Worm (Caenorhabditis elegans) whole organism, young adult: ENCODE measurements around the gene Y38F1A.2.

Experiments used
- F22D6.2 ChIP-seq: sonication (generic microtip); optimal IDR thresholded peaks from 2 replicates; lab custom pipeline; 2016; ENCODE audit warnings: mild to moderate bottlenecking, missing genetic modification characterization, missing compliant biosample characterization
- F39B2.1 ChIP-seq: fragments of 200-800 bp; sonication (Bioruptor generic); IDR thresholded peaks from 2 replicates; pipeline ENCODE4 v1.3.6; 2022; ENCODE audit warnings: missing genetic modification reagents, missing genetic modification characterization, missing compliant biosample characterization
- K11D2.4 ChIP-seq: fragments of 200-800 bp; sonication (Bioruptor generic); IDR thresholded peaks from 2 replicates; pipeline ENCODE4 v1.3.6; 2022; ENCODE audit warnings: missing genetic modification reagents, missing genetic modification characterization, missing compliant biosample characterization
- K12H6.12 ChIP-seq: fragments of 200-800 bp; sonication (Bioruptor generic); optimal IDR thresholded peaks from 2 replicates; lab custom pipeline; 2018; ENCODE audit warnings: mild to moderate bottlenecking, missing genetic modification characterization, missing compliant biosample characterization
- ZK185.1 ChIP-seq: sonication (generic microtip); optimal IDR thresholded peaks from 2 replicates; lab custom pipeline; 2016; ENCODE audit warnings: mild to moderate bottlenecking, missing genetic modification characterization, missing compliant biosample characterization; ENCODE audit not compliant: poor library complexity, severe bottlenecking
- gei-17 ChIP-seq: fragments of 200-800 bp; sonication (Bioruptor generic); optimal IDR thresholded peaks from 2 replicates; lab custom pipeline; 2018; ENCODE audit warnings: mild to moderate bottlenecking, missing genetic modification characterization, missing compliant biosample characterization
- let-526 ChIP-seq: fragments of 200-800 bp; sonication (Bioruptor generic); IDR thresholded peaks from 2 replicates; pipeline ENCODE4 v1.3.6; 2022; ENCODE audit warnings: missing genetic modification reagents, missing genetic modification characterization, missing compliant biosample characterization
- sea-2 ChIP-seq: fragments of 200-800 bp; sonication (Bioruptor generic); IDR thresholded peaks from 2 replicates; pipeline ENCODE4 v1.3.6; 2022; ENCODE audit warnings: missing genetic modification characterization, missing compliant biosample characterization

- no peak for TF ChIP-seq F22D6.2 (tag; lab: Kevin White, UChicago)
- TF ChIP-seq gei-17 = no peak
- no peak for TF ChIP-seq F39B2.1 (GFP tag; lab: Robert Waterston, UW)
- TF ChIP-seq K11D2.4 = no peak
- TF ChIP-seq let-526 = no peak
- TF ChIP-seq sea-2 = no peak
- no peak for TF ChIP-seq ZK185.1
- TF ChIP-seq K12H6.12 = no peak
Observed at ce11 chrII:12923225-12923624, 31.5 kb upstream of the Y38F1A.2 start.
